Worm (Caenorhabditis elegans) whole organism, early embryonic: ENCODE results near the gene nlp-30.

ENCODE experiments used
- F13C5.2 ChIP-seq: sonication (generic microtip); optimal IDR thresholded peaks from 2 replicates; lab custom pipeline; 2017; ENCODE audit warnings: mild to moderate bottlenecking, missing genetic modification characterization, inconsistent platforms, missing compliant biosample characterization
- ama-1 ChIP-seq: fragments of 150-350 bp; optimal IDR thresholded peaks from 2 replicates; lab custom pipeline; 2014
- ceh-13 ChIP-seq: fragments of 200-800 bp; sonication (Bioruptor generic); optimal IDR thresholded peaks from 2 replicates; lab custom pipeline; 2018; ENCODE audit warnings: mild to moderate bottlenecking, missing genetic modification characterization, missing compliant biosample characterization
- ceh-36 ChIP-seq: sonication (generic microtip); optimal IDR thresholded peaks from 2 replicates; lab custom pipeline; 2016; ENCODE audit warnings: missing genetic modification characterization, inconsistent platforms, missing compliant biosample characterization
- flt-1 ChIP-seq: fragments of 200-800 bp; sonication (Bioruptor generic); IDR thresholded peaks from 2 replicates; pipeline ENCODE4 v1.3.6; 2022; ENCODE audit warnings: missing genetic modification characterization, missing compliant biosample characterization
- hmg-4 ChIP-seq: fragments of 200-800 bp; sonication (Bioruptor generic); optimal IDR thresholded peaks from 2 replicates; lab custom pipeline; 2018; ENCODE audit warnings: mild to moderate bottlenecking, missing genetic modification characterization, missing compliant biosample characterization
- pes-1 ChIP-seq: fragments of 200-800 bp; sonication (Bioruptor generic); IDR thresholded peaks from 2 replicates; pipeline ENCODE4 v1.3.6; 2022; ENCODE audit warnings: missing genetic modification reagents, missing genetic modification characterization, missing compliant biosample characterization
- scrt-1 ChIP-seq: fragments of 200-800 bp; sonication (Bioruptor generic); IDR thresholded peaks from 2 replicates; pipeline ENCODE4 v1.3.6; 2022; ENCODE audit warnings: missing genetic modification characterization, missing compliant biosample characterization
- sea-1 ChIP-seq: fragments of 200-800 bp; sonication (Bioruptor generic); conservative IDR thresholded peaks from 2 replicates; pipeline ENCODE4 v1.3.6; 2022; ENCODE audit warnings: missing genetic modification characterization, missing compliant biosample characterization
- tbx-11 ChIP-seq: fragments of 200-800 bp; sonication (Bioruptor generic); IDR thresholded peaks from 2 replicates; pipeline ENCODE4 v1.3.6; 2022; ENCODE audit warnings: missing genetic modification characterization, missing compliant biosample characterization
- tbx-37 ChIP-seq: fragments of 200-800 bp; sonication (Bioruptor generic); conservative IDR thresholded peaks from 2 replicates; pipeline ENCODE4 v1.3.6; 2022; ENCODE audit warnings: missing genetic modification reagents, missing genetic modification characterization, missing compliant biosample characterization
- tra-4 ChIP-seq: sonication (generic microtip); optimal IDR thresholded peaks from 2 replicates; lab custom pipeline; 2017; ENCODE audit warnings: missing genetic modification characterization, missing compliant biosample characterization

DNA sequence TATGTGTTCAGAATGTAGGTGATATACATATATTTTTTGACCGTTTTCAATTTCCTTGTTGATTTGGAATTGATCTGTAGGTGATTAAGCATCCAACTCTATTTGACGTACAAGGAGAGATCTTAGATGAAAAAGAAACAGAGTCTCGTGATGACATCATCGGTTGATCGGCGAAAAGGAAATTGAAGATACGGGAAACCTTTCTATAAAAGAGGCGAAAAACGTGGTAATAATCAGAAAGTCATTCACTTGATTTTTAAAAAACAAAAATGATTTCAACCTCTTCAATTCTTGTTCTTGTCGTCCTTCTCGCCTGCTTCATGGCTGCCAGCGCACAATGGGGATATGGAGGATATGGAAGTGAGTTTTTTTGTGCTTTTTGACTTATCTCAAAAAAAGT, 2.4 kb downstream of the nlp-30 start, which contains the start of gene nlp-29:
- TF ChIP-seq hmg-4 (no peak), ama-1 (no peak), ceh-13 (no peak), F13C5.2 (tag; lab: Kevin White, UChicago) (no peak), tbx-37 (no peak), ceh-36 (tag; lab: Kevin White, UChicago) (no peak), sea-1 (no peak), flt-1 (no peak), tbx-11 (GFP tag; lab: Robert Waterston, UW) (no peak), tra-4 (tag; lab: Kevin White, UChicago) (no peak), scrt-1 (GFP tag; lab: Robert Waterston, UW) (no peak), pes-1 (GFP tag; lab: Robert Waterston, UW) (no peak)
